Fruit fly (Drosophila melanogaster) whole organism, embryonic: ENCODE results near the gene Pex11c.

ENCODE experiments used
- CG11247 ChIP-seq: fragments of 200-800 bp; sonication (Bioruptor generic); IDR thresholded peaks from 2 replicates; pipeline ENCODE4 v1.3.6; 2022; ENCODE audit warnings: missing biosample characterization, missing genetic modification characterization
- CG6689 ChIP-seq: fragments of 200-800 bp; sonication (Bioruptor generic); IDR thresholded peaks from 2 replicates; pipeline ENCODE4 v1.3.6; 2022; ENCODE audit warnings: missing biosample characterization, missing genetic modification characterization
- chif ChIP-seq, 2 experiments: fragments of 200-800 bp; sonication (Bioruptor generic); optimal IDR thresholded peaks; 3 replicates each; lab custom pipeline; 2016; ENCODE audit warnings: missing biosample characterization in 2 of 2, missing genetic modification characterization in 2 of 2
- seq ChIP-seq: fragments of 200-800 bp; sonication (Bioruptor generic); IDR thresholded peaks from 2 replicates; pipeline ENCODE4 v1.3.6; 2022; ENCODE audit warnings: missing biosample characterization, missing genetic modification characterization
- sima ChIP-seq: fragments of 200-800 bp; sonication (Bioruptor generic); optimal IDR thresholded peaks from 2 replicates; lab custom pipeline; 2016; ENCODE audit warnings: missing biosample characterization, missing genetic modification characterization

Pex11c gene

DNA sequence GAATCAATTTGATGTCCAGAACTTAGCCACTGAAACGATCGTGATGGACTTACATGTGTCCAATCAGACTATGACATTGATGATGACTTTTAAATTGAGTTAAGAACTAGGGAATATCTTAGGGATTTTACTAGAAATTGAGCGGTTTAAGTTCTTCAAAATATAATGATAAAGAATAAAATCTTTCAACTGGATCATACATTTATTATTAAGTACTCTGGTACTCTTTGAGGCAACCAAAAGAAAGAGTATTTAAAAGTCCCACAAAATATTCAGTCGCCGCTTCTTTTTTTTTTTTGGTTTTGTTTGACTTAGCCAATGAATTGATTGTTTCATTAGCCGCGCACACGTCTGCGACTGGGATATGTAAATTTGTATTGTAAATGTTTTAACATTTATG lies 52.0 kb downstream of the Pex11c start (continued):
- TF ChIP-seq chif (GFP tag; optimal IDR thresholded peaks at IDR 0.05; lab: Kevin White, UChicago) (no peak), sima (GFP tag; lab: Kevin White, UChicago) (no peak), seq (GFP tag; lab: Robert Waterston, UW) (no peak), CG11247 (GFP tag; lab: Robert Waterston, UW) (no peak), CG6689 (GFP tag; lab: Robert Waterston, UW) (no peak)
